Worm (Caenorhabditis elegans) whole organism, early embryonic: ENCODE results near the gene mig-13.

ENCODE experiments used
- F13C5.2 ChIP-seq: sonication (generic microtip); optimal IDR thresholded peaks from 2 replicates; lab custom pipeline; 2017; ENCODE audit warnings: mild to moderate bottlenecking, missing genetic modification characterization, inconsistent platforms, missing compliant biosample characterization
- aly-1 ChIP-seq: sonication (generic microtip); optimal IDR thresholded peaks from 2 replicates; lab custom pipeline; 2016; ENCODE audit warnings: missing genetic modification characterization, missing compliant biosample characterization
- ama-1 ChIP-seq: fragments of 150-350 bp; optimal IDR thresholded peaks from 2 replicates; lab custom pipeline; 2014
- hmbx-1 ChIP-seq: sonication (generic microtip); optimal IDR thresholded peaks from 2 replicates; lab custom pipeline; 2016; ENCODE audit warnings: mild to moderate bottlenecking, missing genetic modification characterization, missing compliant biosample characterization
- hmg-4 ChIP-seq: fragments of 200-800 bp; sonication (Bioruptor generic); optimal IDR thresholded peaks from 2 replicates; lab custom pipeline; 2018; ENCODE audit warnings: mild to moderate bottlenecking, missing genetic modification characterization, missing compliant biosample characterization
- pes-1 ChIP-seq: fragments of 200-800 bp; sonication (Bioruptor generic); IDR thresholded peaks from 2 replicates; pipeline ENCODE4 v1.3.6; 2022; ENCODE audit warnings: missing genetic modification reagents, missing genetic modification characterization, missing compliant biosample characterization
- scrt-1 ChIP-seq: fragments of 200-800 bp; sonication (Bioruptor generic); IDR thresholded peaks from 2 replicates; pipeline ENCODE4 v1.3.6; 2022; ENCODE audit warnings: missing genetic modification characterization, missing compliant biosample characterization
- sea-1 ChIP-seq: fragments of 200-800 bp; sonication (Bioruptor generic); conservative IDR thresholded peaks from 2 replicates; pipeline ENCODE4 v1.3.6; 2022; ENCODE audit warnings: missing genetic modification characterization, missing compliant biosample characterization
- tbx-11 ChIP-seq: fragments of 200-800 bp; sonication (Bioruptor generic); IDR thresholded peaks from 2 replicates; pipeline ENCODE4 v1.3.6; 2022; ENCODE audit warnings: missing genetic modification characterization, missing compliant biosample characterization
- tbx-37 ChIP-seq: fragments of 200-800 bp; sonication (Bioruptor generic); conservative IDR thresholded peaks from 2 replicates; pipeline ENCODE4 v1.3.6; 2022; ENCODE audit warnings: missing genetic modification reagents, missing genetic modification characterization, missing compliant biosample characterization
- tra-4 ChIP-seq: sonication (generic microtip); optimal IDR thresholded peaks from 2 replicates; lab custom pipeline; 2017; ENCODE audit warnings: missing genetic modification characterization, missing compliant biosample characterization

- TF ChIP-seq F13C5.2 (tag; lab: Kevin White, UChicago) (no peak), scrt-1 (no peak), ama-1 (no peak), hmg-4 (GFP tag; lab: Kevin White, UChicago) (no peak), sea-1 (GFP tag; lab: Robert Waterston, UW) (no peak), tbx-37 (GFP tag; lab: Robert Waterston, UW) (no peak), tra-4 (tag; lab: Kevin White, UChicago) (no peak), aly-1 (tag; lab: Kevin White, UChicago) (no peak), hmbx-1 (tag; lab: Kevin White, UChicago) (no peak), tbx-11 (GFP tag; lab: Robert Waterston, UW) (no peak), pes-1 (GFP tag; lab: Robert Waterston, UW) (no peak)
Observed at ce11 chrX:4754725-4755124, 45.2 kb downstream of the mig-13 start, which contains the start of gene C39E6.2.
